Worm (Caenorhabditis elegans): ENCODE results near the gene F53C3.1.
A peak's percentile ranks its signal among the peaks of the same experiment; 100 is the strongest.

The F53C3.1 gene

DNA sequence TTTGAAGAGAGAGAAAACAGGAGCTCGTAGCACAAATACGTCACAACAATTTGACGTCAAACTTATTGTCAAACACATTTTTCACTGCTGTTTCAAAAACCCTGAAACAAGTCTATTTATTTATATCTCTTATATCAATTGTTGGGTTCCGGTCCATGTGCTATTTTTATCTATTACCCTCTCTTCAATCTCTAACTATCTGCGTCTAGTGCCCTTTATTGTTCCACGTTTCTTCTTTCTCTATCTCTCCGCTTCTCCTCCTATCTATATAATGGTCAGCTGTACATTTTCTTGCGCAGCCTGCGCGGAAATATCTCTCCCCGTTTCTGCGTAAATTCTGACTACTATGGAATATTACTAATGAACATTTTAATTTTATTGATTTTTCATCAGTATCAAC, 14.9 kb upstream of the F53C3.1 start:
- TF ChIP-seq ztf-23 (GFP tag; IDR thresholded peaks at IDR 0.05) (no peak), klf-2 (GFP tag; conservative IDR thresholded peaks at IDR 0.05) (no peak), med-1 (GFP tag; optimal IDR thresholded peaks at IDR 0.05; ENCODE audit: insufficient read depth) (no peak), cog-1 (tag; optimal IDR thresholded peaks at IDR 0.05) (peak; percentile 71), tab-1 (GFP tag; IDR thresholded peaks at IDR 0.05) (no peak)

DNA sequence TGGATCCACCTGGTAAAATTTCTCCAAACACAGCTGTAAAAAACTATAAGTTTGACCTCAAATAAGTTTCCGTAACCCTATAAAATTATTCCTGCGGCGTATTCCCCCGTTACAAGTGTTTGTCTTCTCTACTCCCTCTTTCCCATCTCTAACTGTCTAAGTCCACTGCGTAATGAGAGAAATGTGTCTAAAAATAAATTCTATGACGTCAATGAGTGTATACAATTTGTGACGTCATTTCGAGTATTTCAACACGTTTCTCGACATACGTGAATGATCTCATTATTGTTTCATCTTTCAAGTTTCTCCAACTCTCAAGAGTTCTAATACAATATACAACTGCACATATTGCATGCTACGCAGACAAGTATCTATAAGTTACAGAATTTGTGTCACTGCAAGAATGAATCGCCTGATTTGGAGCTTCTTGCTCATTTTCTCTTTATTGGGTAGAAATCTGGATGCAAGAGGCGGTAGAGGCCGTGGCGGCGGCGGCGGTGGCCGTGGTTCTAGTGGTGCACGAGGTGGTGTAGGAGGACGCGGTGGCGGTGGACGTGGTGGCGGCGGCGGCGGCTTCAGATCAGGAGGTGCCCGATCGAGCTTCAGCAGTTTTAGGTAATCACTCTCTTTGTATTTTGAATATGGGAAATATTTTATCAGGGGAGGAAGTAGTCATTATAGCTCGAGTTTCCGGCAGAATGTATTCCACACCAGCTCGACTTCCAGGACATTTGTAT, 13.9 kb upstream of the F53C3.1 start, which contains the start of gene F53C3.6:
Gene F53C3.6, plus strand, starts transcription at position 385 of the 737 bp plus-strand sequence.
- TF ChIP-seq cog-1 (tag; optimal IDR thresholded peaks at IDR 0.05) (peak; percentile 32), klf-2 (GFP tag; conservative IDR thresholded peaks at IDR 0.05) (no peak), flt-1 (GFP tag; IDR thresholded peaks at IDR 0.05) (peak; percentile 31; the same call in 1 of the 2 replicates)

- TF ChIP-seq klf-2 (GFP tag; conservative IDR thresholded peaks at IDR 0.05) (no peak), tab-1 (GFP tag; IDR thresholded peaks at IDR 0.05) (no peak), med-1 (GFP tag; optimal IDR thresholded peaks at IDR 0.05; ENCODE audit: insufficient read depth) (no peak), flt-1 (GFP tag; IDR thresholded peaks at IDR 0.05) (no peak), cog-1 (tag; optimal IDR thresholded peaks at IDR 0.05) (no peak), ztf-29 (GFP tag; IDR thresholded peaks at IDR 0.05) (no peak), ref-1 (GFP tag; conservative IDR thresholded peaks at IDR 0.05) (no peak), T22C8.4 (GFP tag; IDR thresholded peaks at IDR 0.05) (no peak), ztf-23 (GFP tag; IDR thresholded peaks at IDR 0.05) (no peak)
These were observed 10.7 kb upstream of the F53C3.1 start, which contains the start of gene F53C3.4 for ce11 chrII:3901108-3901507. Gene F53C3.4, plus strand, starts transcription at chrII:3901408.

DNA sequence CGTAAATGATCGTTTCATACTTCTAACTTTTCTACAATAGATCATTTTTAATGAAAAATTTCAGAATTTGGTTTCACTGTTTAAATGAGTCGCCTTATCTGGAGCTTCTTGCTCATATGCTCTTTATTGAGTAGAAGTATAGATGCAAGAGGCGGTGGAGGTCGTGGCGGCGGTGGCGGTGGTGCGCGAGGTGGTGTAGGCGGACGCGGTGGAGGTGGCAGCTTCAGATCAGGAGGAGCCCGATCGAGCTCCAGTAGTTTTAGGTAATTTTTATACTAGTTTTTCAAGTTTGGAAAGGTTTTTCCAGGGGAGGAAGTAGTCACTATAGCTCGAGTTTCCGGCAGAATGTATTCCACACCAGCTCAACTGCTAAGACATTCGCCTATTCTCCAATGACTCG, 9.0 kb upstream of the F53C3.1 start, which contains the start of gene F53C3.3:
Gene F53C3.3, plus strand, starts transcription at position 59 of the 400 bp plus-strand sequence.
- TF ChIP-seq med-1 (GFP tag; optimal IDR thresholded peaks at IDR 0.05; ENCODE audit: insufficient read depth) (no peak), flt-1 (GFP tag; IDR thresholded peaks at IDR 0.05) (no peak), tab-1 (GFP tag; IDR thresholded peaks at IDR 0.05) (no peak), ztf-29 (GFP tag; IDR thresholded peaks at IDR 0.05) (no peak), ztf-23 (GFP tag; IDR thresholded peaks at IDR 0.05) (no peak), cog-1 (tag; optimal IDR thresholded peaks at IDR 0.05) (no peak), T22C8.4 (GFP tag; IDR thresholded peaks at IDR 0.05) (no peak), klf-2 (GFP tag; conservative IDR thresholded peaks at IDR 0.05) (no peak), ref-1 (GFP tag; conservative IDR thresholded peaks at IDR 0.05) (no peak)

DNA sequence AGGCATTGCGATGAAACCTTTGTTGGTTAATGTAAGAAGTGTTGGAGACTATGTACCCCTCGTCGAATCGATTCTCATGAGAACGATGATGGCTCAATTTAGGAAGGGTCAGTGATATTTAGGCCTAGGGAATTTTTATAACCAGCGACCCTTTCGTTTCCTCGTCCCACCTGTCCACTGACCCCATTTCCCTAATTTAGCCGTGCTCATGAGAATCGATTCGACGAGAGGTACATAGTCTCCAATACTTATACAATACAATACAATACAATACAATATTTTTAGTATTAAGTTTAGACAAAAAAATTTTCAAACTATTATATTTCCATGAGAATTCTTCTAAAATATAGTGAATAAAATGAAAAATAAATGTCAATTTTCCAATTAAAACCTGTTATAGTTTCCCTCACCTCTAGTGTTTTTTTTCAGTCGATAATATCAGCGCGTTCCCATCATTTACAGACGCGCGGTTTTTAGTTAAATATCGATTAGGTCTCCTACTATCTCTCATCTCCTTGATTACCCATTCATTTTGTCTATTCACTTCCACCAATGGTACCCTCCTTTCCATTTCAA, 5.1 kb upstream of the F53C3.1 start, which contains the start of the genes F53C3.11 and fbxb-103:
Gene F53C3.11, minus strand, starts transcription at position 101 of the 576 bp plus-strand sequence.
Gene fbxb-103, plus strand, starts transcription at position 526 of the 576 bp plus-strand sequence.
- TF ChIP-seq tab-1 (GFP tag; IDR thresholded peaks at IDR 0.05) = no peak
- no peak for TF ChIP-seq ztf-29 (GFP tag; IDR thresholded peaks at IDR 0.05)
- no peak for TF ChIP-seq ref-1 (GFP tag; conservative IDR thresholded peaks at IDR 0.05)
- TF ChIP-seq T22C8.4 (GFP tag; IDR thresholded peaks at IDR 0.05) = no peak
- TF ChIP-seq med-1 (GFP tag; optimal IDR thresholded peaks at IDR 0.05; ENCODE audit: insufficient read depth) = no peak
- TF ChIP-seq ztf-23 (GFP tag; IDR thresholded peaks at IDR 0.05) = no peak
- no peak for TF ChIP-seq flt-1 (GFP tag; IDR thresholded peaks at IDR 0.05)
- TF ChIP-seq klf-2 (GFP tag; conservative IDR thresholded peaks at IDR 0.05) = no peak
- no peak for TF ChIP-seq cog-1 (tag; optimal IDR thresholded peaks at IDR 0.05)

DNA sequence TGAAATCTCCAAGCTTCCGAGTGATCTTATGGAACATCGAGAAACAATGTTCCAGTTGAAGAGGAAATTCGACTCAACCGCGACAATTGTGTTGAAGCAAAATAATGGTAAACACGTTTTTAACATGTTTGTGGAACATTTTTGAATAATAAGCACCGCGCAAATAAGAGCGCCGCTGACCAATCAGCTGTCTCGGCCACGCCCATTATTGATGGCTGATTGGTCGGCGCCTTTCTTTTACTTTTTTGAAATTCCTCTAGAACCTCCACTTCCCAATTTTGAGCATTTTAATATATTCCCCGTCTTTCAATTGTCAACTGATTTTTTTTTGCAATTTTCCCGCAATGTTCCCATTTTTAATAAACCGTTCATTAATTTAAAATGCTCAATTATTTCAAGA, 3.7 kb upstream of the F53C3.1 start:
- TF ChIP-seq ref-1 (GFP tag; conservative IDR thresholded peaks at IDR 0.05) (no peak), cog-1 (tag; optimal IDR thresholded peaks at IDR 0.05) (no peak), ztf-23 (GFP tag; IDR thresholded peaks at IDR 0.05) (no peak), tab-1 (GFP tag; IDR thresholded peaks at IDR 0.05) (no peak), ztf-29 (GFP tag; IDR thresholded peaks at IDR 0.05) (no peak), flt-1 (GFP tag; IDR thresholded peaks at IDR 0.05) (no peak), klf-2 (GFP tag; conservative IDR thresholded peaks at IDR 0.05) (no peak), T22C8.4 (GFP tag; IDR thresholded peaks at IDR 0.05) (no peak), med-1 (GFP tag; optimal IDR thresholded peaks at IDR 0.05; ENCODE audit: insufficient read depth) (no peak)

ce11 chrII:3909301-3909700, 2.5 kb upstream of the F53C3.1 start:
- TF ChIP-seq klf-2 (GFP tag; conservative IDR thresholded peaks at IDR 0.05) (no peak), flt-1 (GFP tag; IDR thresholded peaks at IDR 0.05) (no peak), ztf-23 (GFP tag; IDR thresholded peaks at IDR 0.05) (no peak), T22C8.4 (GFP tag; IDR thresholded peaks at IDR 0.05) (no peak), ref-1 (GFP tag; conservative IDR thresholded peaks at IDR 0.05) (no peak), cog-1 (tag; optimal IDR thresholded peaks at IDR 0.05) (no peak), med-1 (GFP tag; optimal IDR thresholded peaks at IDR 0.05; ENCODE audit: insufficient read depth) (no peak), tab-1 (GFP tag; IDR thresholded peaks at IDR 0.05) (no peak), ztf-29 (GFP tag; IDR thresholded peaks at IDR 0.05) (no peak)

DNA sequence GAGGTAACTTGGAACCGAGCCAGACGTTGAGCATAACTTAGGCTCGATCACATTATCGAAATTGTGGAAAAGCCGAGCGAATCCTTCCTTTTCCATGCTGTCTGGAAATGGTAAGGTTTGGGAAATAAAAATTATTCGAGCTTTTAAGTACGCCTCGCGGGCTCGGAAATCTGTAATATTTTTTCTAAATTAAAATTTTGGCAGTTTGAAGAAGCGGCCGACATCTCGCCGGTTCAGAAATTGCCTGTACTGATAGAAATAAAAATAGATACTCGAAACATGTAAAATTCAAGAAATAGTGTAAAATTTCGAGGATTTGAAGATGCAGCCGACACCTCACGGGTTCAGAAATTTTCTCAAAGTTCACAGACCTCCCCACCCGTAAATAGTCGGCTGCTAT, 1.1 kb upstream of the F53C3.1 start, which contains the start of gene bcmo-2:
Gene bcmo-2, minus strand, starts transcription at position 101 of the 400 bp plus-strand sequence.
- TF ChIP-seq ztf-23 (GFP tag; IDR thresholded peaks at IDR 0.05) (no peak), flt-1 (GFP tag; IDR thresholded peaks at IDR 0.05) (no peak)

DNA sequence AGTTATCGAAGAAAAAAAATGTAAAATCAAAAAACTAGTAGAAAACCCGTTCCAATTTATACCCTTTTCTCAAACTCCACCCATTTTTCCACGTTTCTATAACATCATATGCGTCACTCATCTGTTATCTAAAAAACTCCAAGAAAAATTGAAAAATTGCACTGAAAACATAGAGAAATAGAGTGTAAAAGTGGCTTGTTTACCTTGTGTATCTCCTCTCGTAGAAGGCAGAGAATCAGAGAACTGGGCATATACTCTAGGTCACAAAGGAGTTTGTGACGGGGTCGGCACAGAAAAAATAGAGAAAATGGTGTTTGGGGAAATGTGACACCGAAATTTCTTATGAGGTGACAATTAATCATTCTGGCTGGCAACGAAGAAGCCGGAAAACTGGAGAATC, 532 bp upstream of the F53C3.1 start:
- TF ChIP-seq ztf-29 (GFP tag; IDR thresholded peaks at IDR 0.05) (no peak), T22C8.4 (GFP tag; IDR thresholded peaks at IDR 0.05) (no peak), tab-1 (GFP tag; IDR thresholded peaks at IDR 0.05) (no peak), flt-1 (GFP tag; IDR thresholded peaks at IDR 0.05) (no peak), cog-1 (tag; optimal IDR thresholded peaks at IDR 0.05) (no peak), ref-1 (GFP tag; conservative IDR thresholded peaks at IDR 0.05) (no peak), ztf-23 (GFP tag; IDR thresholded peaks at IDR 0.05) (no peak), med-1 (GFP tag; optimal IDR thresholded peaks at IDR 0.05; ENCODE audit: insufficient read depth) (no peak), klf-2 (GFP tag; conservative IDR thresholded peaks at IDR 0.05) (no peak)
